Worm (Caenorhabditis elegans) whole organism, early embryonic: ENCODE measurements around the gene srh-271.

Experiments
- B0310.2 ChIP-seq: sonication (generic microtip); optimal IDR thresholded peaks from 2 replicates; lab custom pipeline; 2016; ENCODE audit warnings: mild to moderate bottlenecking, missing genetic modification characterization, missing compliant biosample characterization
- ama-1 ChIP-seq: fragments of 150-350 bp; optimal IDR thresholded peaks from 2 replicates; lab custom pipeline; 2014
- ets-7 ChIP-seq: sonication (generic microtip); optimal IDR thresholded peaks from 2 replicates; lab custom pipeline; 2016; ENCODE audit warnings: missing genotype, missing genetic modification characterization, missing compliant biosample characterization
- tra-4 ChIP-seq: sonication (generic microtip); optimal IDR thresholded peaks from 2 replicates; lab custom pipeline; 2017; ENCODE audit warnings: missing genetic modification characterization, missing compliant biosample characterization

DNA sequence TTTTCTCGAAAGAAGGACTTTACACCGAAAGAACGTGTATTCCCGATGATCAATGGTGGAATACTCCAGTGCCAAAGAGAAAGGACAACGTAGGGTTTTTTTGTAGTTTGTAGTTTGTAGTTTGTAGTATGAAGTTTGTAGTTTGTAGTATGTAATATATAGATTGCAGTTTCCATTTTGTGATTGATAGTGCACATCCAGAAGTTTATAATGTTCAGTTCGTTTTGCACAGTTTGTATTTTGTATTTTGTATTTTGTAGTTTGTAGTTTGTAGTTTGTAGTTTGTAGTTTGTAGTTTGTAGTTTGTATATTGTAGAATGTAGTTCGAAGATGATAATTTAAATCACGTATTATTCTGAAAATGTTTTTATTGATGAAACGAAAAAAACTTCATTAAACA is 4.3 kb downstream of the srh-271 start:
- TF ChIP-seq ama-1 (lab: Kevin White, UChicago): no peak
- no peak for TF ChIP-seq B0310.2 (tag; lab: Kevin White, UChicago)
- TF ChIP-seq tra-4 (tag; lab: Kevin White, UChicago): no peak
- TF ChIP-seq ets-7 (tag; lab: Kevin White, UChicago): no peak
